Fruit fly (Drosophila melanogaster) whole organism, prepupa: ENCODE measurements around the gene fliI.

Experiments used
- CG10631 ChIP-seq: fragments of 200-800 bp; sonication (Bioruptor generic); optimal IDR thresholded peaks from 2 replicates; lab custom pipeline; 2016; ENCODE audit warnings: missing biosample characterization, missing genetic modification characterization
- CG10669 ChIP-seq: fragments of 200-800 bp; sonication (Bioruptor generic); optimal IDR thresholded peaks from 3 replicates; lab custom pipeline; 2018; ENCODE audit warnings: missing biosample characterization, mild to moderate bottlenecking, missing genetic modification characterization, moderate library complexity
- CG11902 ChIP-seq: fragments of 200-800 bp; sonication (Bioruptor generic); optimal IDR thresholded peaks from 3 replicates; lab custom pipeline; 2016; ENCODE audit warnings: missing biosample characterization, missing genetic modification characterization
- CG1621 ChIP-seq: fragments of 200-800 bp; sonication (Bioruptor generic); optimal IDR thresholded peaks from 3 replicates; lab custom pipeline; 2018; ENCODE audit warnings: missing biosample characterization, mild to moderate bottlenecking, missing genetic modification characterization
- CG16779 ChIP-seq: fragments of 200-800 bp; sonication (Bioruptor generic); optimal IDR thresholded peaks from 3 replicates; lab custom pipeline; 2017; ENCODE audit warnings: missing biosample characterization, mild to moderate bottlenecking, missing genetic modification characterization
- CG31627 ChIP-seq: fragments of 200-800 bp; sonication (Bioruptor generic); optimal IDR thresholded peaks from 3 replicates; lab custom pipeline; 2016; ENCODE audit warnings: missing biosample characterization, missing genetic modification characterization
- CG32006 ChIP-seq: fragments of 200-800 bp; sonication (Bioruptor generic); optimal IDR thresholded peaks from 3 replicates; lab custom pipeline; 2017; ENCODE audit warnings: missing biosample characterization, mild to moderate bottlenecking, missing genetic modification characterization
- CG34406 ChIP-seq: fragments of 200-800 bp; sonication (Bioruptor generic); optimal IDR thresholded peaks from 3 replicates; lab custom pipeline; 2016; ENCODE audit warnings: missing biosample characterization, missing genetic modification characterization
- CG6163 ChIP-seq: fragments of 200-800 bp; sonication (Bioruptor generic); IDR thresholded peaks from 3 replicates; pipeline ENCODE4 v1.3.6; 2022; ENCODE audit warnings: missing biosample characterization, missing genetic modification characterization
- CG6276 ChIP-seq: fragments of 200-800 bp; sonication (Bioruptor generic); optimal IDR thresholded peaks from 2 replicates; lab custom pipeline; 2017; ENCODE audit warnings: missing biosample characterization, mild to moderate bottlenecking, missing genetic modification characterization
- CG6808 ChIP-seq: fragments of 200-800 bp; sonication (Bioruptor generic); optimal IDR thresholded peaks from 3 replicates; lab custom pipeline; 2017; ENCODE audit warnings: missing biosample characterization, missing genetic modification characterization, mild to moderate bottlenecking, moderate library complexity, missing genetic modification reagents
- CG6854 ChIP-seq: fragments of 200-800 bp; sonication (Bioruptor generic); optimal IDR thresholded peaks from 2 replicates; lab custom pipeline; 2017; ENCODE audit warnings: missing biosample characterization, mild to moderate bottlenecking, missing genetic modification characterization
- CG7368 ChIP-seq: fragments of 200-800 bp; sonication (Bioruptor generic); optimal IDR thresholded peaks from 3 replicates; lab custom pipeline; 2016; ENCODE audit warnings: missing biosample characterization, missing genetic modification characterization
- CG8319 ChIP-seq: fragments of 200-800 bp; sonication (Bioruptor generic); optimal IDR thresholded peaks from 3 replicates; lab custom pipeline; 2016; ENCODE audit warnings: missing biosample characterization, missing genetic modification characterization
- Eip75B ChIP-seq: fragments of 200-800 bp; sonication (Bioruptor generic); optimal IDR thresholded peaks from 3 replicates; lab custom pipeline; 2016; ENCODE audit warnings: missing biosample characterization, missing genetic modification characterization
- Eip78C ChIP-seq: fragments of 200-800 bp; sonication (Bioruptor generic); peaks from one replicate; lab custom pipeline; 2016; ENCODE audit warnings: missing biosample characterization, missing genetic modification characterization
- Eip93F ChIP-seq: fragments of 200-800 bp; sonication (Bioruptor generic); optimal IDR thresholded peaks from 2 replicates; lab custom pipeline; 2016; ENCODE audit warnings: missing biosample characterization, mild to moderate bottlenecking, missing genetic modification characterization
- Gug ChIP-seq: fragments of 200-800 bp; sonication (Bioruptor generic); IDR thresholded peaks from 2 replicates; pipeline ENCODE4 v1.3.6; 2022; ENCODE audit warnings: missing biosample characterization, missing genetic modification characterization
- Hr38 ChIP-seq: sonication (Bioruptor generic); optimal IDR thresholded peaks from 2 replicates; lab custom pipeline; 2016; ENCODE audit warnings: missing biosample characterization, missing genetic modification characterization
- Hr39 ChIP-seq: fragments of 200-800 bp; sonication (Bioruptor generic); optimal IDR thresholded peaks from 2 replicates; lab custom pipeline; 2016; ENCODE audit warnings: missing biosample characterization, missing genetic modification characterization
- Hr4 ChIP-seq: fragments of 200-800 bp; sonication (Bioruptor generic); optimal IDR thresholded peaks from 3 replicates; lab custom pipeline; 2016; ENCODE audit warnings: missing biosample characterization, missing genetic modification characterization
- Lpt ChIP-seq: fragments of 200-800 bp; sonication (Bioruptor generic); optimal IDR thresholded peaks from 3 replicates; lab custom pipeline; 2016; ENCODE audit warnings: missing biosample characterization, missing genetic modification characterization
- Met ChIP-seq: fragments of 200-800 bp; sonication (Bioruptor generic); optimal IDR thresholded peaks from 3 replicates; lab custom pipeline; 2016; ENCODE audit warnings: missing biosample characterization, missing genetic modification characterization
- OdsH ChIP-seq: fragments of 200-800 bp; sonication (Bioruptor generic); optimal IDR thresholded peaks from 3 replicates; lab custom pipeline; 2016; ENCODE audit warnings: missing biosample characterization, missing genetic modification characterization
- Smox ChIP-seq: fragments of 200-800 bp; sonication (Bioruptor generic); optimal IDR thresholded peaks from 3 replicates; lab custom pipeline; 2016; ENCODE audit warnings: missing biosample characterization, missing genetic modification characterization
- Sox102F ChIP-seq: fragments of 200-800 bp; sonication (Bioruptor generic); optimal IDR thresholded peaks from 2 replicates; lab custom pipeline; 2016; ENCODE audit warnings: missing biosample characterization, mild to moderate bottlenecking, missing genetic modification characterization
- Sox14 ChIP-seq: fragments of 200-800 bp; sonication (Bioruptor generic); optimal IDR thresholded peaks from 3 replicates; lab custom pipeline; 2016; ENCODE audit warnings: missing biosample characterization, missing genetic modification characterization
- Sox15 ChIP-seq: fragments of 200-800 bp; sonication (Bioruptor generic); optimal IDR thresholded peaks from 3 replicates; lab custom pipeline; 2016; ENCODE audit warnings: missing biosample characterization, missing genetic modification characterization
- acj6 ChIP-seq: fragments of 200-800 bp; sonication (Bioruptor generic); optimal IDR thresholded peaks from 3 replicates; lab custom pipeline; 2016; ENCODE audit warnings: missing biosample characterization, missing genetic modification characterization
- eg ChIP-seq: fragments of 200-800 bp; sonication (Bioruptor generic); IDR thresholded peaks from 3 replicates; pipeline ENCODE4 v1.3.6; 2022; ENCODE audit warnings: missing biosample characterization, missing genetic modification characterization
- esn ChIP-seq: fragments of 200-800 bp; sonication (Bioruptor generic); optimal IDR thresholded peaks from 2 replicates; lab custom pipeline; 2016; ENCODE audit warnings: missing biosample characterization, mild to moderate bottlenecking, missing genetic modification characterization, moderate library complexity
- fd59A ChIP-seq: fragments of 200-800 bp; sonication (Bioruptor generic); optimal IDR thresholded peaks from 2 replicates; lab custom pipeline; 2017; ENCODE audit warnings: missing biosample characterization, mild to moderate bottlenecking, missing genetic modification characterization, missing genetic modification reagents
- fd85E ChIP-seq: fragments of 200-800 bp; sonication (Bioruptor generic); optimal IDR thresholded peaks from 3 replicates; lab custom pipeline; 2016; ENCODE audit warnings: missing biosample characterization, missing genetic modification characterization
- fkh ChIP-seq: fragments of 200-800 bp; sonication (Bioruptor generic); optimal IDR thresholded peaks from 3 replicates; lab custom pipeline; 2017; ENCODE audit warnings: missing biosample characterization, mild to moderate bottlenecking, missing genetic modification characterization, moderate library complexity
- salr ChIP-seq, 2 experiments: fragments of 200-800 bp; sonication (Bioruptor generic); optimal IDR thresholded peaks; 3 replicates each; lab custom pipeline; 2016 to 2018; ENCODE audit warnings: missing biosample characterization in 2 of 2, missing genetic modification characterization in 2 of 2, mild to moderate bottlenecking in 1 of 2
- spab ChIP-seq: fragments of 200-800 bp; sonication (Bioruptor generic); optimal IDR thresholded peaks from 2 replicates; lab custom pipeline; 2017; ENCODE audit warnings: missing biosample characterization, mild to moderate bottlenecking, missing genetic modification characterization, missing genetic modification reagents
- ss ChIP-seq, 2 experiments: fragments of 200-800 bp; sonication (Bioruptor generic); optimal IDR thresholded peaks; 2 replicates in 1 of 2; 3 replicates in 1 of 2; lab custom pipeline; 2017 to 2018; ENCODE audit warnings: mild to moderate bottlenecking in 2 of 2, missing biosample characterization in 2 of 2, missing genetic modification characterization in 2 of 2, moderate library complexity in 1 of 2
- svp ChIP-seq: fragments of 200-800 bp; sonication (Bioruptor generic); peaks from one replicate; lab custom pipeline; 2016; ENCODE audit warnings: missing biosample characterization, missing genetic modification characterization
- topi ChIP-seq: fragments of 200-800 bp; sonication (Bioruptor generic); optimal IDR thresholded peaks from 3 replicates; lab custom pipeline; 2016; ENCODE audit warnings: missing biosample characterization, missing genetic modification characterization
- vri ChIP-seq: fragments of 200-800 bp; sonication (Bioruptor generic); optimal IDR thresholded peaks from 3 replicates; lab custom pipeline; 2016; ENCODE audit warnings: missing biosample characterization, mild to moderate bottlenecking, missing genetic modification characterization

fliI gene

dm6 chrX:21368410-21368918, 28.9 kb downstream of the fliI start (continued):
- TF ChIP-seq CG6854 (GFP tag; lab: Kevin White, UChicago) = no peak
- no peak for TF ChIP-seq OdsH (GFP tag; lab: Kevin White, UChicago)
- no peak for TF ChIP-seq CG11902 (GFP tag; lab: Kevin White, UChicago)
- no peak for TF ChIP-seq CG31627
- TF ChIP-seq Lpt (GFP tag; lab: Kevin White, UChicago) = no peak
- TF ChIP-seq Smox (GFP tag; lab: Kevin White, UChicago) = no peak
- no peak for TF ChIP-seq CG34406 (GFP tag; lab: Kevin White, UChicago)
- TF ChIP-seq svp = peak; percentile 78
- no peak for TF ChIP-seq topi
- no peak for TF ChIP-seq Hr38
- peak; percentile 58 for TF ChIP-seq CG6276
- peak; percentile 17 for TF ChIP-seq spab (GFP tag; lab: Kevin White, UChicago)
- peak; percentile 64 for TF ChIP-seq vri
- peak; percentile 32; the same call in 1 of the 2 replicates for TF ChIP-seq Gug (GFP tag; lab: Robert Waterston, UW)
- TF ChIP-seq Eip78C (GFP tag; lab: Kevin White, UChicago) = peak; percentile 74
- TF ChIP-seq Sox15 = no peak
- TF ChIP-seq Hr4 = no peak
- TF ChIP-seq CG32006 (GFP tag; lab: Kevin White, UChicago) = no peak
- no peak for TF ChIP-seq Eip93F
- no peak for TF ChIP-seq CG1621 (tag; lab: Kevin White, UChicago)
- TF ChIP-seq acj6 = no peak
- no peak for TF ChIP-seq CG10669

dm6 chrX:21369149-21369988, 29.8 kb downstream of the fliI start:
- TF ChIP-seq CG16779 (peak; percentile 28), eg (GFP tag; lab: Robert Waterston, UW) (no peak), esn (GFP tag; lab: Kevin White, UChicago) (peak; percentile 19), CG7368 (no peak), Sox14 (GFP tag; lab: Kevin White, UChicago) (peak; percentile 42), CG1621 (tag; lab: Kevin White, UChicago) (no peak), Eip78C (GFP tag; lab: Kevin White, UChicago) (peak; percentile 58), OdsH (GFP tag; lab: Kevin White, UChicago) (no peak), spab (GFP tag; lab: Kevin White, UChicago) (no peak), ss (GFP tag; optimal IDR thresholded peaks at IDR 0.05; lab: Kevin White, UChicago) (peak; percentile 24 to 27), CG6854 (GFP tag; lab: Kevin White, UChicago) (no peak), vri (peak; percentile 24), CG6808 (peak; percentile 35), Met (peak; percentile 25), topi (peak; percentile 0), CG31627 (peak; percentile 4), fkh (GFP tag; lab: Kevin White, UChicago) (peak; percentile 71), Hr39 (GFP tag; lab: Kevin White, UChicago) (no peak), salr (GFP tag; optimal IDR thresholded peaks at IDR 0.05; lab: Kevin White, UChicago) (no peak), CG10631 (peak; percentile 29), fd85E (GFP tag; lab: Kevin White, UChicago) (no peak), svp (no peak), fd59A (GFP tag; lab: Kevin White, UChicago) (no peak), CG6276 (no peak), CG8319 (GFP tag; lab: Kevin White, UChicago) (no peak), CG10669 (peak; percentile 13), CG6163 (GFP tag; lab: Robert Waterston, UW) (no peak), Eip75B (GFP tag; lab: Kevin White, UChicago) (peak; percentile 20), Sox102F (GFP tag; lab: Kevin White, UChicago) (peak; percentile 23), acj6 (no peak)
